Worm (Caenorhabditis elegans) whole organism, L4/young adult: Measurements from ENCODE around the gene F20G2.1.

ENCODE experiments used
- W03F9.2 ChIP-seq: fragments of 150-350 bp; optimal IDR thresholded peaks from 2 replicates; lab custom pipeline; 2014; ENCODE audit warnings: missing biosample characterization, missing genetic modification characterization
- him-1 ChIP-seq: sonication (generic microtip); optimal IDR thresholded peaks from 2 replicates; lab custom pipeline; 2016; ENCODE audit warnings: missing genotype, missing genetic modification reagents, missing genetic modification characterization, missing compliant biosample characterization

DNA sequence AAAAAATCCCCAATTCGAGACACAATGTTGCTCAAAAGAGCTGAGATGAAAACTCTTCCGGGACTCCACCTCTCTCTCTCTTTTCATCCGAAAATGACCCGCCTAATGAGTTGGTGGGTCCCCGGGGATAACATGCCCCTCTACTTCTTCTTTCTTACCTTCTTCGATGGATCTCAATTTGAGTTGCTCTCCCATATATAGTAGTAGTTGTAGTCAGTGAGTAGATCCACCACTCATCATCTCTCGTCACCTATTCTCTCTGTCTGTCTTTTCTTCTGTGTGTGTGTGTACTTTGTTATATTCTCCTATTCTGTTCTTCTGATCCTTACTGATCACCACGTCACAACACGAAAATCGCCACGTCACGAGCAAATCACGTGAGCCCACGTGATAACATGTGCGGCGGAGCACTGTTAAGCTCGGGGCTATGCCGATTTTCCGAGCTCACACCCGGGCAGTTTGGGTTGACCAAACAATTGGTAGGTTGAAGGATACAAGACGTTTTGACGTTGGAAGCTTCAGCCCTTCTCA, 42.9 kb upstream of the F20G2.1 start, which contains the start of gene twk-32:
- no peak for TF ChIP-seq him-1 (tag; lab: Kevin White, UChicago)
- no peak for TF ChIP-seq W03F9.2
